Worm (Caenorhabditis elegans) whole organism, L3 larva: ENCODE results near the gene F11C1.10.
A peak's percentile ranks its signal among the peaks of the same experiment; 100 is the strongest.

ENCODE experiments used
- aly-2 ChIP-seq: fragments of 150-350 bp; optimal IDR thresholded peaks from 2 replicates; lab custom pipeline; 2014; ENCODE audit warnings: missing biosample characterization, missing genetic modification characterization
- elt-3 ChIP-seq, 3 experiments: fragments of 150-350 bp in 1 of 3; sonication (generic microtip) in 2 of 3; optimal IDR thresholded peaks; 2 replicates in 2 of 3; 4 replicates in 1 of 3; lab custom pipeline; 2014 to 2017; ENCODE audit warnings: missing biosample characterization in 3 of 3, missing genetic modification characterization in 3 of 3
- fkh-10 ChIP-seq: sonication (generic microtip); optimal IDR thresholded peaks from 2 replicates; lab custom pipeline; 2017; ENCODE audit warnings: missing biosample characterization, missing genetic modification reagents, missing genetic modification characterization
- fkh-2 ChIP-seq: fragments of 150-350 bp; optimal IDR thresholded peaks from 2 replicates; lab custom pipeline; 2014; ENCODE audit warnings: missing biosample characterization, missing genetic modification reagents, missing genetic modification characterization
- lin-15B ChIP-seq: fragments of 150-350 bp; optimal IDR thresholded peaks from 2 replicates; lab custom pipeline; 2014; ENCODE audit warnings: missing biosample characterization, missing genetic modification characterization
- mml-1 ChIP-seq: fragments of 150-350 bp; sonication (generic microtip); optimal IDR thresholded peaks from 3 replicates; lab custom pipeline; 2014; ENCODE audit warnings: missing biosample characterization, missing genetic modification characterization
- nhr-11 ChIP-seq: fragments of 150-350 bp; optimal IDR thresholded peaks from 2 replicates; lab custom pipeline; 2014; ENCODE audit warnings: missing biosample characterization, missing genetic modification characterization
- nhr-23 ChIP-seq: fragments of 150-350 bp; optimal IDR thresholded peaks from 2 replicates; lab custom pipeline; 2014; ENCODE audit warnings: missing biosample characterization, missing genetic modification reagents, missing genetic modification characterization
- nhr-25 ChIP-seq: sonication (generic microtip); optimal IDR thresholded peaks from 2 replicates; lab custom pipeline; 2017; ENCODE audit warnings: missing biosample characterization, missing genetic modification characterization
- nhr-77 ChIP-seq: fragments of 150-350 bp; optimal IDR thresholded peaks from 2 replicates; lab custom pipeline; 2014; ENCODE audit warnings: missing biosample characterization, missing genetic modification characterization
- pqm-1 ChIP-seq: fragments of 150-350 bp; optimal IDR thresholded peaks from 2 replicates; lab custom pipeline; 2017; ENCODE audit warnings: missing biosample characterization, missing genetic modification characterization, inconsistent platforms
- unc-62 ChIP-seq: fragments of 150-350 bp; sonication (generic microtip); optimal IDR thresholded peaks from 4 replicates; lab custom pipeline; 2014; ENCODE audit warnings: missing biosample characterization, missing genetic modification reagents, missing genetic modification characterization
- zag-1 ChIP-seq: fragments of 150-350 bp; optimal IDR thresholded peaks from 2 replicates; lab custom pipeline; 2014; ENCODE audit warnings: missing biosample characterization, missing genetic modification characterization
- ztf-11 ChIP-seq: fragments of 150-350 bp; optimal IDR thresholded peaks from 2 replicates; lab custom pipeline; 2014; ENCODE audit warnings: missing biosample characterization, missing genetic modification characterization

DNA sequence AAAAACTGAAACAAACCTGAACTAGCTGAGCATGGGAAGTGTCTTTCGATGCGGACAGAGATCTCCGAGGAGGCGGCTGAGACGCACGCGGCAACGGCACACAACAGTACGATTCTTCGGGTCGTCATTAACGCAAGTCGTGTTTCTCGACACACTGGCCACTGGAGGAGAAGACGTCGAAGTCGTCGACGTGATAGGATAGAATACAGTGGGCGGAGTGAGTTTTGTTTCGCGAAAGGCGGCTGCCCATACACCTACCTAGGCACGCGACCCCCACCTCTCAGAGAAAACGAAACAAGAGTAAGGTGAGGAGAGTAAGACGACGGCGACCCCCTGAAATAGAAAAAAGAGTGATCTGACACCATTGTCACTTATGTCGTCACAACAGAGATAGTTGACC lies 42.1 kb upstream of the F11C1.10 start, which contains the start of gene gmap-1:
- TF ChIP-seq unc-62 (GFP tag; lab: Kevin White, UChicago), result no peak
- no peak for TF ChIP-seq aly-2 (tag; lab: Kevin White, UChicago)
- TF ChIP-seq ztf-11, result no peak
- no peak for TF ChIP-seq elt-3 (tag; optimal IDR thresholded peaks at IDR 0.05; lab: Kevin White, UChicago)
- no peak for TF ChIP-seq zag-1 (tag; lab: Kevin White, UChicago)
- TF ChIP-seq fkh-10 (GFP tag; lab: Kevin White, UChicago), result no peak
- TF ChIP-seq nhr-25, result peak; percentile 80
- no peak for TF ChIP-seq nhr-11 (tag; lab: Kevin White, UChicago)
- peak; percentile 42 for TF ChIP-seq nhr-23 (tag; lab: Kevin White, UChicago)
- TF ChIP-seq pqm-1 (tag; lab: Kevin White, UChicago), result no peak
- no peak for TF ChIP-seq fkh-2
- TF ChIP-seq lin-15B (tag; lab: Kevin White, UChicago), result no peak
- TF ChIP-seq mml-1, result no peak
- TF ChIP-seq nhr-77 (tag; lab: Kevin White, UChicago), result no peak
